Worm (Caenorhabditis elegans): ENCODE data around the gene F09A5.2.
A peak's percentile ranks its signal among the peaks of the same experiment; 100 is the strongest.

Gene F09A5.2

ce11 chrX:13143762-13144732, 9.1 kb downstream of the F09A5.2 start:
- no peak for TF ChIP-seq blmp-1 (tag; optimal IDR thresholded peaks at IDR 0.05)
- TF ChIP-seq snpc-4 (tag; optimal IDR thresholded peaks at IDR 0.05): no peak
- no peak for TF ChIP-seq zip-8 (tag; optimal IDR thresholded peaks at IDR 0.05)
- no peak for TF ChIP-seq lsy-2 (tag; optimal IDR thresholded peaks at IDR 0.05)
- no peak for TF ChIP-seq sem-2 (GFP tag; optimal IDR thresholded peaks at IDR 0.05)
- peak; percentile 66 for TF ChIP-seq unc-120 (tag; optimal IDR thresholded peaks at IDR 0.05; ENCODE audit: poor library complexity, severe bottlenecking)
- TF ChIP-seq bed-3 (GFP tag; optimal IDR thresholded peaks at IDR 0.05): no peak
- TF ChIP-seq mep-1 (tag; optimal IDR thresholded peaks at IDR 0.05): peak; percentile 25
- TF ChIP-seq elt-1 (tag; optimal IDR thresholded peaks at IDR 0.05; ENCODE audit: borderline replicate concordance, insufficient read depth): peak; percentile 25
- peak; percentile 51 for TF ChIP-seq lin-13 (tag; optimal IDR thresholded peaks at IDR 0.05)
- peak; percentile 53 for TF ChIP-seq cnd-1 (tag; optimal IDR thresholded peaks at IDR 0.05)
- peak; percentile 39 for TF ChIP-seq ztf-11 (tag; optimal IDR thresholded peaks at IDR 0.05)
- TF ChIP-seq nhr-237 (tag; optimal IDR thresholded peaks at IDR 0.05): no peak
- TF ChIP-seq ceh-83 (GFP tag; optimal IDR thresholded peaks at IDR 0.05): no peak
- peak; percentile 37 for TF ChIP-seq pha-4 (tag; optimal IDR thresholded peaks at IDR 0.05)
- peak; percentile 94 for TF ChIP-seq ham-2 (GFP tag; optimal IDR thresholded peaks at IDR 0.05)
- peak; percentile 81 for TF ChIP-seq M03D4.4 (tag; optimal IDR thresholded peaks at IDR 0.05)
- TF ChIP-seq hlh-1 (tag; optimal IDR thresholded peaks at IDR 0.05): peak; percentile 60
- TF ChIP-seq nhr-2 (tag; optimal IDR thresholded peaks at IDR 0.05): peak; percentile 0
- TF ChIP-seq unc-62 (GFP tag; optimal IDR thresholded peaks at IDR 0.05): peak; percentile 70
- no peak for TF ChIP-seq ceh-39 (tag; optimal IDR thresholded peaks at IDR 0.05)
- peak; percentile 62 for TF ChIP-seq sptf-1 (tag; optimal IDR thresholded peaks at IDR 0.05)
- TF ChIP-seq nhr-12 (tag; optimal IDR thresholded peaks at IDR 0.05): peak; percentile 49
- TF ChIP-seq lin-32 (GFP tag; optimal IDR thresholded peaks at IDR 0.05): peak; percentile 31
- TF ChIP-seq nhr-28 (tag; optimal IDR thresholded peaks at IDR 0.05): no peak
- no peak for TF ChIP-seq ceh-43 (GFP tag; optimal IDR thresholded peaks at IDR 0.05)
- peak; percentile 69 for TF ChIP-seq drap-1 (GFP tag; optimal IDR thresholded peaks at IDR 0.05)
- TF ChIP-seq mls-2 (tag; optimal IDR thresholded peaks at IDR 0.05): peak; percentile 60
- no peak for TF ChIP-seq elt-3 (tag; optimal IDR thresholded peaks at IDR 0.05)

DNA sequence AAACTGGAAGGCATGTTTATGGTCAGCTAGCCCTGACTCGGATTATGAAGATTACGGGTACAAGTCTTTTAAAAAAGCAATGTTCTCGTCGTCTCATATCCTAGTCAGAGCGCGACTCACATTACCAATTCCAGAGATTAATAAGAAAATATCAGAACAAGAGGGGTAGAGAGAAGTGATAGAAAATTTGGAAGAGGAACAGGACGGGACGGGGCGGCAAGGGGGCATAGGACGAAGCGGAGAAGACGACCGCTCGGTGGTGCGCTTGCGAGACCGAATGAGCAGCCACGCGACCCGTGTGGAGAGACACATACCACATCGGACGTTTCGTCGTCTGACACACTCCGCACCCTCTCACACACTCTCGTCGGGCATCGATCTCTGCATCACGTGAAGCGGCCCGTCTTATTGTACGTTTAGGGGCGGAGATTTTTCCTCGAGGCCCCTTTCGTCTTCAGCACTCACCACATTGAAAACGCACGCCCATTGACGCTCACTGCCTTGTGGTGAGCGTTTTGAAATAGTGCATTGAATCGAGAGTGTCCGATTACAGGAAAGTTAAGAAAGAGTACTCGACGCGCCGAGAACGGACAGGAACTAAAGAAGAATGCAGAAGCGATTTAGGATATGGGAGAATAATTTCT, 10.2 kb downstream of the F09A5.2 start:
- TF ChIP-seq M03D4.4 (tag; optimal IDR thresholded peaks at IDR 0.05) (peak; percentile 63), nhr-76 (tag; optimal IDR thresholded peaks at IDR 0.05) (no peak), snpc-4 (tag; optimal IDR thresholded peaks at IDR 0.05) (no peak), blmp-1 (tag; optimal IDR thresholded peaks at IDR 0.05) (no peak), elt-3 (tag; optimal IDR thresholded peaks at IDR 0.05) (peak; percentile 39), lin-32 (GFP tag; optimal IDR thresholded peaks at IDR 0.05) (peak; percentile 29), unc-120 (tag; optimal IDR thresholded peaks at IDR 0.05; ENCODE audit: poor library complexity, severe bottlenecking) (peak; percentile 99), mab-5 (tag; optimal IDR thresholded peaks at IDR 0.05) (no peak), ceh-83 (GFP tag; optimal IDR thresholded peaks at IDR 0.05) (peak; percentile 60), unc-39 (tag; optimal IDR thresholded peaks at IDR 0.05) (peak; percentile 74), pha-4 (tag; optimal IDR thresholded peaks at IDR 0.05) (peak; percentile 81), cnd-1 (tag; optimal IDR thresholded peaks at IDR 0.05) (peak; percentile 69), tbx-8 (GFP tag; optimal IDR thresholded peaks at IDR 0.05) (peak; percentile 33), drap-1 (GFP tag; optimal IDR thresholded peaks at IDR 0.05) (peak; percentile 41), sem-2 (GFP tag; optimal IDR thresholded peaks at IDR 0.05) (peak; percentile 45), nhr-2 (tag; optimal IDR thresholded peaks at IDR 0.05) (peak; percentile 75), ham-2 (GFP tag; optimal IDR thresholded peaks at IDR 0.05) (peak; percentile 82), unc-62 (GFP tag; optimal IDR thresholded peaks at IDR 0.05) (peak; percentile 88), nhr-237 (tag; optimal IDR thresholded peaks at IDR 0.05) (peak; percentile 65), mls-2 (tag; optimal IDR thresholded peaks at IDR 0.05) (peak; percentile 81), ceh-43 (GFP tag; optimal IDR thresholded peaks at IDR 0.05) (peak; percentile 46), ceh-39 (tag; optimal IDR thresholded peaks at IDR 0.05) (no peak), elt-1 (tag; optimal IDR thresholded peaks at IDR 0.05; ENCODE audit: borderline replicate concordance, insufficient read depth) (peak; percentile 47), mep-1 (tag; optimal IDR thresholded peaks at IDR 0.05) (peak; percentile 57), sptf-1 (tag; optimal IDR thresholded peaks at IDR 0.05) (peak; percentile 81), zip-8 (tag; optimal IDR thresholded peaks at IDR 0.05) (no peak), hlh-1 (tag; optimal IDR thresholded peaks at IDR 0.05) (peak; percentile 65), ztf-11 (tag; optimal IDR thresholded peaks at IDR 0.05) (peak; percentile 86), bed-3 (GFP tag; optimal IDR thresholded peaks at IDR 0.05) (peak; percentile 47), nhr-12 (tag; optimal IDR thresholded peaks at IDR 0.05) (no peak), flh-1 (GFP tag; optimal IDR thresholded peaks at IDR 0.05) (no peak), lin-13 (tag; optimal IDR thresholded peaks at IDR 0.05) (peak; percentile 64), lsy-2 (tag; optimal IDR thresholded peaks at IDR 0.05) (peak; percentile 72), nhr-28 (tag; optimal IDR thresholded peaks at IDR 0.05) (no peak), ces-1 (GFP tag; optimal IDR thresholded peaks at IDR 0.05) (peak; percentile 62)
